Worm (Caenorhabditis elegans): Measurements from ENCODE around the gene ZK1240.6.

Gene ZK1240.6

ce11 chrII:2352546-2352945, 29.8 kb upstream of the ZK1240.6 start, which contains the start of gene F43C11.10:
TSS of gene F43C11.10 (minus strand) at chrII:2352646.
- TF ChIP-seq ztf-23 (GFP tag; IDR thresholded peaks at IDR 0.05) (no peak), ref-1 (GFP tag; conservative IDR thresholded peaks at IDR 0.05) (no peak), T22C8.4 (GFP tag; IDR thresholded peaks at IDR 0.05) (no peak), ztf-29 (GFP tag; IDR thresholded peaks at IDR 0.05) (no peak), flt-1 (GFP tag; IDR thresholded peaks at IDR 0.05) (no peak), cog-1 (tag; optimal IDR thresholded peaks at IDR 0.05) (no peak), klf-2 (GFP tag; conservative IDR thresholded peaks at IDR 0.05) (no peak), med-1 (GFP tag; optimal IDR thresholded peaks at IDR 0.05; ENCODE audit: insufficient read depth) (no peak), tab-1 (GFP tag; IDR thresholded peaks at IDR 0.05) (no peak)

- TF ChIP-seq cog-1 (tag; optimal IDR thresholded peaks at IDR 0.05) (no peak), ref-1 (GFP tag; conservative IDR thresholded peaks at IDR 0.05) (no peak), klf-2 (GFP tag; conservative IDR thresholded peaks at IDR 0.05) (no peak), med-1 (GFP tag; optimal IDR thresholded peaks at IDR 0.05; ENCODE audit: insufficient read depth) (no peak), ztf-23 (GFP tag; IDR thresholded peaks at IDR 0.05) (no peak), T22C8.4 (GFP tag; IDR thresholded peaks at IDR 0.05) (no peak), ztf-29 (GFP tag; IDR thresholded peaks at IDR 0.05) (no peak), tab-1 (GFP tag; IDR thresholded peaks at IDR 0.05) (no peak)
These were observed 24.0 kb upstream of the ZK1240.6 start, which contains the start of gene F43C11.4 for ce11 chrII:2346672-2347071. TSS of gene F43C11.4 (plus strand) at chrII:2346972.

ce11 chrII:2342004-2342479, 19.3 kb upstream of the ZK1240.6 start, which contains the start of gene F43C11.6:
TSS of gene F43C11.6 (plus strand) at chrII:2342429.
- no peak for TF ChIP-seq tab-1 (GFP tag; IDR thresholded peaks at IDR 0.05)
- TF ChIP-seq flt-1 (GFP tag; IDR thresholded peaks at IDR 0.05) = no peak
- no peak for TF ChIP-seq klf-2 (GFP tag; conservative IDR thresholded peaks at IDR 0.05)
- TF ChIP-seq med-1 (GFP tag; optimal IDR thresholded peaks at IDR 0.05; ENCODE audit: insufficient read depth) = no peak
- TF ChIP-seq T22C8.4 (GFP tag; IDR thresholded peaks at IDR 0.05) = no peak
- TF ChIP-seq cog-1 (tag; optimal IDR thresholded peaks at IDR 0.05) = no peak
- TF ChIP-seq ztf-29 (GFP tag; IDR thresholded peaks at IDR 0.05) = no peak
- TF ChIP-seq ref-1 (GFP tag; conservative IDR thresholded peaks at IDR 0.05) = no peak
- TF ChIP-seq ztf-23 (GFP tag; IDR thresholded peaks at IDR 0.05) = no peak

ce11 chrII:2341515-2341914, 18.8 kb upstream of the ZK1240.6 start, which contains the start of gene enri-1:
TSS of gene enri-1 (minus strand) at chrII:2341615.
- TF ChIP-seq ztf-29 (GFP tag; IDR thresholded peaks at IDR 0.05) (no peak), T22C8.4 (GFP tag; IDR thresholded peaks at IDR 0.05) (no peak), klf-2 (GFP tag; conservative IDR thresholded peaks at IDR 0.05) (no peak), ztf-23 (GFP tag; IDR thresholded peaks at IDR 0.05) (no peak), tab-1 (GFP tag; IDR thresholded peaks at IDR 0.05) (no peak), flt-1 (GFP tag; IDR thresholded peaks at IDR 0.05) (no peak), ref-1 (GFP tag; conservative IDR thresholded peaks at IDR 0.05) (no peak), med-1 (GFP tag; optimal IDR thresholded peaks at IDR 0.05; ENCODE audit: insufficient read depth) (no peak), cog-1 (tag; optimal IDR thresholded peaks at IDR 0.05) (no peak)

ce11 chrII:2340974-2341373, 18.3 kb upstream of the ZK1240.6 start:
- TF ChIP-seq ztf-29 (GFP tag; IDR thresholded peaks at IDR 0.05) (no peak), med-1 (GFP tag; optimal IDR thresholded peaks at IDR 0.05; ENCODE audit: insufficient read depth) (no peak), flt-1 (GFP tag; IDR thresholded peaks at IDR 0.05) (no peak), ztf-23 (GFP tag; IDR thresholded peaks at IDR 0.05) (no peak), cog-1 (tag; optimal IDR thresholded peaks at IDR 0.05) (no peak), klf-2 (GFP tag; conservative IDR thresholded peaks at IDR 0.05) (no peak), tab-1 (GFP tag; IDR thresholded peaks at IDR 0.05) (no peak), T22C8.4 (GFP tag; IDR thresholded peaks at IDR 0.05) (no peak), ref-1 (GFP tag; conservative IDR thresholded peaks at IDR 0.05) (no peak)

- TF ChIP-seq klf-2 (GFP tag; conservative IDR thresholded peaks at IDR 0.05) (no peak), med-1 (GFP tag; optimal IDR thresholded peaks at IDR 0.05; ENCODE audit: insufficient read depth) (no peak), cog-1 (tag; optimal IDR thresholded peaks at IDR 0.05) (no peak), ztf-23 (GFP tag; IDR thresholded peaks at IDR 0.05) (no peak), ref-1 (GFP tag; conservative IDR thresholded peaks at IDR 0.05) (no peak), flt-1 (GFP tag; IDR thresholded peaks at IDR 0.05) (no peak), T22C8.4 (GFP tag; IDR thresholded peaks at IDR 0.05) (no peak), tab-1 (GFP tag; IDR thresholded peaks at IDR 0.05) (no peak), ztf-29 (GFP tag; IDR thresholded peaks at IDR 0.05) (no peak)
These were observed 13.5 kb upstream of the ZK1240.6 start for ce11 chrII:2336177-2336576.

ce11 chrII:2335572-2335971, 12.9 kb upstream of the ZK1240.6 start, which contains the start of gene F43C11.7:
TSS of gene F43C11.7 (plus strand) at chrII:2335897.
- no peak for TF ChIP-seq flt-1 (GFP tag; IDR thresholded peaks at IDR 0.05)
- no peak for TF ChIP-seq ref-1 (GFP tag; conservative IDR thresholded peaks at IDR 0.05)
- TF ChIP-seq med-1 (GFP tag; optimal IDR thresholded peaks at IDR 0.05; ENCODE audit: insufficient read depth) = no peak
- TF ChIP-seq T22C8.4 (GFP tag; IDR thresholded peaks at IDR 0.05) = no peak
- no peak for TF ChIP-seq klf-2 (GFP tag; conservative IDR thresholded peaks at IDR 0.05)
- no peak for TF ChIP-seq ztf-23 (GFP tag; IDR thresholded peaks at IDR 0.05)
- TF ChIP-seq tab-1 (GFP tag; IDR thresholded peaks at IDR 0.05) = no peak
- no peak for TF ChIP-seq ztf-29 (GFP tag; IDR thresholded peaks at IDR 0.05)
- no peak for TF ChIP-seq cog-1 (tag; optimal IDR thresholded peaks at IDR 0.05)

ce11 chrII:2332220-2332619, 9.5 kb upstream of the ZK1240.6 start, which contains the start of gene F43C11.8:
TSS of gene F43C11.8 (plus strand) at chrII:2332520.
- TF ChIP-seq cog-1 (tag; optimal IDR thresholded peaks at IDR 0.05) = no peak
- no peak for TF ChIP-seq klf-2 (GFP tag; conservative IDR thresholded peaks at IDR 0.05)
- TF ChIP-seq med-1 (GFP tag; optimal IDR thresholded peaks at IDR 0.05; ENCODE audit: insufficient read depth) = no peak
- no peak for TF ChIP-seq ztf-23 (GFP tag; IDR thresholded peaks at IDR 0.05)
- TF ChIP-seq ztf-29 (GFP tag; IDR thresholded peaks at IDR 0.05) = no peak
- TF ChIP-seq ref-1 (GFP tag; conservative IDR thresholded peaks at IDR 0.05) = no peak
- TF ChIP-seq T22C8.4 (GFP tag; IDR thresholded peaks at IDR 0.05) = no peak
- TF ChIP-seq tab-1 (GFP tag; IDR thresholded peaks at IDR 0.05) = no peak
- TF ChIP-seq flt-1 (GFP tag; IDR thresholded peaks at IDR 0.05) = no peak

- TF ChIP-seq flt-1 (GFP tag; IDR thresholded peaks at IDR 0.05) (peak; percentile 63), ref-1 (GFP tag; conservative IDR thresholded peaks at IDR 0.05) (no peak), T22C8.4 (GFP tag; IDR thresholded peaks at IDR 0.05) (no peak)
These were observed 7.8 kb upstream of the ZK1240.6 start for ce11 chrII:2330462-2330861.
